Fruit fly (Drosophila melanogaster) whole organism, embryonic: Measurements from ENCODE around the gene Rab18.
A peak's percentile ranks its signal among the peaks of the same experiment; 100 is the strongest.

Experiments used
- ATbp ChIP-seq: fragments of 200-800 bp; sonication (Bioruptor generic); optimal IDR thresholded peaks from 2 replicates; lab custom pipeline; 2017; ENCODE audit warnings: missing biosample characterization, mild to moderate bottlenecking, missing genetic modification characterization, missing genetic modification reagents
- B-H1 ChIP-seq: fragments of 200-800 bp; sonication (Bioruptor generic); IDR thresholded peaks from 3 replicates; pipeline ENCODE4 v1.3.6; 2022; ENCODE audit warnings: missing biosample characterization, missing genetic modification characterization
- CG10462 ChIP-seq: fragments of 200-800 bp; sonication (Bioruptor generic); optimal IDR thresholded peaks from 2 replicates; lab custom pipeline; 2016; ENCODE audit warnings: missing biosample characterization, missing genetic modification characterization
- CG12236 ChIP-seq: fragments of 200-800 bp; sonication (Bioruptor generic); optimal IDR thresholded peaks from 2 replicates; lab custom pipeline; 2016; ENCODE audit warnings: missing biosample characterization, missing genetic modification characterization
- CG12299 ChIP-seq: fragments of 200-800 bp; sonication (Bioruptor generic); optimal IDR thresholded peaks from 2 replicates; lab custom pipeline; 2018; ENCODE audit warnings: missing biosample characterization, mild to moderate bottlenecking, missing genetic modification characterization
- CG12744 ChIP-seq: fragments of 200-800 bp; sonication (Bioruptor generic); optimal IDR thresholded peaks from 2 replicates; lab custom pipeline; 2016; ENCODE audit warnings: missing biosample characterization, missing genetic modification characterization
- CG15073 ChIP-seq: fragments of 200-800 bp; sonication (Bioruptor generic); optimal IDR thresholded peaks from 2 replicates; lab custom pipeline; 2016; ENCODE audit warnings: missing biosample characterization, missing genetic modification characterization
- CG16779 ChIP-seq: fragments of 200-800 bp; sonication (Bioruptor generic); IDR thresholded peaks from 2 replicates; pipeline ENCODE4 v1.3.6; 2022; ENCODE audit warnings: missing biosample characterization, missing genetic modification characterization
- CG17385 ChIP-seq: fragments of 200-800 bp; sonication (Bioruptor generic); optimal IDR thresholded peaks from 3 replicates; lab custom pipeline; 2018; ENCODE audit warnings: missing biosample characterization, mild to moderate bottlenecking, missing genetic modification characterization
- CG3065 ChIP-seq: fragments of 200-800 bp; sonication (Bioruptor generic); optimal IDR thresholded peaks from 2 replicates; lab custom pipeline; 2016; ENCODE audit warnings: missing biosample characterization, missing genetic modification characterization
- CG32767 ChIP-seq: fragments of 200-800 bp; sonication (Bioruptor generic); IDR thresholded peaks from 2 replicates; pipeline ENCODE4 v1.3.6; 2022; ENCODE audit warnings: missing biosample characterization, missing genetic modification characterization
- CG3726 ChIP-seq: fragments of 200-800 bp; sonication (Bioruptor generic); IDR thresholded peaks from 3 replicates; pipeline ENCODE4, ENCODE4 v1.3.6; 2022; ENCODE audit warnings: missing biosample characterization, missing genetic modification characterization
- CG4617 ChIP-seq: fragments of 200-800 bp; sonication (Bioruptor generic); optimal IDR thresholded peaks from 3 replicates; lab custom pipeline; 2016; ENCODE audit warnings: missing biosample characterization, missing genetic modification characterization, borderline replicate concordance
- CG6654 ChIP-seq: fragments of 200-800 bp; sonication (Bioruptor generic); optimal IDR thresholded peaks from 2 replicates; lab custom pipeline; 2017; ENCODE audit warnings: missing biosample characterization, mild to moderate bottlenecking, missing genetic modification characterization
- CG6791 ChIP-seq: fragments of 200-800 bp; sonication (Bioruptor generic); IDR thresholded peaks from 3 replicates; pipeline ENCODE4 v1.3.6; 2022; ENCODE audit warnings: missing biosample characterization, missing genetic modification characterization; ENCODE audit not compliant: partially characterized antibody
- CG7357 ChIP-seq: fragments of 200-800 bp; sonication (Bioruptor generic); IDR thresholded peaks from 3 replicates; pipeline ENCODE4 v1.3.6; 2022; ENCODE audit warnings: missing biosample characterization, missing genetic modification characterization
- CG7556 ChIP-seq: fragments of 200-800 bp; sonication (Bioruptor generic); optimal IDR thresholded peaks from 2 replicates; lab custom pipeline; 2017; ENCODE audit warnings: missing biosample characterization, mild to moderate bottlenecking, missing genetic modification characterization
- CG7928 ChIP-seq: fragments of 200-800 bp; sonication (Bioruptor generic); optimal IDR thresholded peaks from 2 replicates; lab custom pipeline; 2017; ENCODE audit warnings: missing biosample characterization, mild to moderate bottlenecking, missing genetic modification characterization
- CG8478 ChIP-seq: fragments of >200 bp; optimal IDR thresholded peaks from 2 replicates; lab custom pipeline; 2018
- Camta ChIP-seq: fragments of 200-800 bp; sonication (Bioruptor generic); optimal IDR thresholded peaks from 2 replicates; lab custom pipeline; 2016; ENCODE audit warnings: missing biosample characterization, missing genetic modification characterization
- Dp ChIP-seq: fragments of 200-800 bp; sonication (Bioruptor generic); optimal IDR thresholded peaks from 2 replicates; lab custom pipeline; 2018; ENCODE audit warnings: missing biosample characterization, mild to moderate bottlenecking, missing genetic modification characterization, moderate library complexity
- Dref ChIP-seq: fragments of 200-800 bp; sonication (Bioruptor generic); IDR thresholded peaks from 2 replicates; pipeline ENCODE4 v1.3.6; 2022; ENCODE audit warnings: missing biosample characterization, missing genetic modification characterization
- Fer3 ChIP-seq: fragments of 200-800 bp; sonication (Bioruptor generic); optimal IDR thresholded peaks from 2 replicates; lab custom pipeline; 2018; ENCODE audit warnings: missing biosample characterization, mild to moderate bottlenecking, missing genetic modification characterization, moderate library complexity
- Gug ChIP-seq: fragments of 200-800 bp; sonication (Bioruptor generic); IDR thresholded peaks from 4 replicates; pipeline ENCODE4 v1.3.6; 2022; ENCODE audit warnings: missing biosample characterization, missing genetic modification characterization
- HLHmδ ChIP-seq: fragments of 200-800 bp; sonication (Bioruptor generic); optimal IDR thresholded peaks from 2 replicates; lab custom pipeline; 2018; ENCODE audit warnings: missing biosample characterization, mild to moderate bottlenecking, missing genetic modification characterization, moderate library complexity
- Hr51 ChIP-seq, 2 experiments: fragments of 200-800 bp; sonication (Bioruptor generic); optimal IDR thresholded peaks; 2 replicates in 1 of 2; 3 replicates in 1 of 2; lab custom pipeline; 2016 to 2018; ENCODE audit warnings: missing biosample characterization in 2 of 2, missing genetic modification characterization in 2 of 2, mild to moderate bottlenecking in 1 of 2, moderate library complexity in 1 of 2
- MBD-R2 ChIP-seq: fragments of 200-800 bp; sonication (Bioruptor generic); IDR thresholded peaks from 2 replicates; pipeline ENCODE4 v1.3.6; 2022; ENCODE audit warnings: missing biosample characterization, missing genetic modification characterization
- MESR4 ChIP-seq: fragments of 200-800 bp; sonication (Bioruptor generic); optimal IDR thresholded peaks from 2 replicates; lab custom pipeline; 2018; ENCODE audit warnings: missing biosample characterization, mild to moderate bottlenecking, missing genetic modification characterization, moderate library complexity
- Mes4 ChIP-seq: fragments of 200-800 bp; sonication (Bioruptor generic); optimal IDR thresholded peaks from 2 replicates; lab custom pipeline; 2016; ENCODE audit warnings: missing biosample characterization, missing genetic modification characterization
- NK7.1 ChIP-seq: fragments of 200-800 bp; sonication (Bioruptor generic); optimal IDR thresholded peaks from 3 replicates; lab custom pipeline; 2016; ENCODE audit warnings: missing biosample characterization, missing genetic modification characterization
- Oaz ChIP-seq: fragments of 200-800 bp; sonication (Bioruptor generic); IDR thresholded peaks from 2 replicates; pipeline ENCODE4 v1.3.6; 2022; ENCODE audit warnings: missing biosample characterization, missing genetic modification characterization
- Poxn ChIP-seq: fragments of 200-800 bp; sonication (Bioruptor generic); IDR thresholded peaks from 2 replicates; pipeline ENCODE4 v1.3.6; 2022; ENCODE audit warnings: missing biosample characterization, missing genetic modification characterization
- Rx ChIP-seq: fragments of 200-800 bp; sonication (Bioruptor generic); IDR thresholded peaks from 2 replicates; pipeline ENCODE4 v1.3.6; 2022; ENCODE audit warnings: missing biosample characterization, missing genetic modification characterization
- Tbp ChIP-seq: fragments of >200 bp; optimal IDR thresholded peaks from 2 replicates; lab custom pipeline; 2018; ENCODE audit warnings: missing biosample characterization, missing genetic modification characterization
- abd-A ChIP-seq: fragments of 200-800 bp; sonication (Bioruptor generic); optimal IDR thresholded peaks from 3 replicates; lab custom pipeline; 2019; ENCODE audit warnings: missing biosample characterization, mild to moderate bottlenecking, missing genetic modification characterization, moderate library complexity
- br ChIP-seq: fragments of >200 bp; optimal IDR thresholded peaks from 2 replicates; lab custom pipeline; 2017
- chif ChIP-seq, 2 experiments: fragments of 200-800 bp; sonication (Bioruptor generic); optimal IDR thresholded peaks; 3 replicates each; lab custom pipeline; 2016; ENCODE audit warnings: missing biosample characterization in 2 of 2, missing genetic modification characterization in 2 of 2
- chinmo ChIP-seq: fragments of 200-800 bp; sonication (Bioruptor generic); IDR thresholded peaks from 4 replicates; pipeline ENCODE4 v1.3.6; 2022; ENCODE audit warnings: missing biosample characterization, missing genetic modification characterization; ENCODE audit not compliant: partially characterized antibody
- chm ChIP-seq: fragments of 200-800 bp; sonication (Bioruptor generic); IDR thresholded peaks from 2 replicates; pipeline ENCODE4 v1.3.6; 2022; ENCODE audit warnings: missing biosample characterization, missing genetic modification characterization
- ci ChIP-seq: fragments of 200-800 bp; sonication (Bioruptor generic); IDR thresholded peaks from 3 replicates; pipeline ENCODE4 v1.3.6; 2022; ENCODE audit warnings: missing biosample characterization, missing genetic modification characterization
- crol ChIP-seq: fragments of 200-800 bp; sonication (Bioruptor generic); IDR thresholded peaks from 2 replicates; pipeline ENCODE4 v1.3.6; 2022; ENCODE audit warnings: missing biosample characterization, missing genetic modification characterization
- cwo ChIP-seq: fragments of 200-800 bp; sonication (Bioruptor generic); optimal IDR thresholded peaks from 3 replicates; lab custom pipeline; 2017; ENCODE audit warnings: missing biosample characterization, missing genetic modification characterization, mild to moderate bottlenecking, moderate library complexity, missing genetic modification reagents
- danr ChIP-seq: fragments of 200-800 bp; sonication (Bioruptor generic); IDR thresholded peaks from 2 replicates; pipeline ENCODE4 v1.3.6; 2022; ENCODE audit warnings: missing biosample characterization, missing genetic modification characterization
- dm ChIP-seq: fragments of 200-800 bp; sonication (Bioruptor generic); optimal IDR thresholded peaks from 3 replicates; lab custom pipeline; 2016; ENCODE audit warnings: missing biosample characterization, missing genetic modification characterization
- ems ChIP-seq: fragments of 200-800 bp; sonication (Bioruptor generic); optimal IDR thresholded peaks from 3 replicates; lab custom pipeline; 2016; ENCODE audit warnings: missing biosample characterization, missing genetic modification characterization
- hbn ChIP-seq: fragments of 200-800 bp; sonication (Bioruptor generic); IDR thresholded peaks from 2 replicates; pipeline ENCODE4 v1.3.6; 2022; ENCODE audit warnings: missing biosample characterization, missing genetic modification characterization; ENCODE audit not compliant: partially characterized antibody
- her ChIP-seq: fragments of 200-800 bp; sonication (Bioruptor generic); optimal IDR thresholded peaks from 2 replicates; lab custom pipeline; 2016; ENCODE audit warnings: missing biosample characterization, missing genetic modification characterization
- p53 ChIP-seq: fragments of 200-800 bp; sonication (Bioruptor generic); optimal IDR thresholded peaks from 2 replicates; lab custom pipeline; 2016; ENCODE audit warnings: missing biosample characterization, missing genetic modification characterization
- rib ChIP-seq: fragments of 200-800 bp; sonication (Bioruptor generic); IDR thresholded peaks from 2 replicates; pipeline ENCODE4 v1.3.6; 2022; ENCODE audit warnings: missing biosample characterization, missing genetic modification characterization
- salm ChIP-seq: fragments of 200-800 bp; sonication (Bioruptor generic); optimal IDR thresholded peaks from 2 replicates; lab custom pipeline; 2018; ENCODE audit warnings: missing biosample characterization, mild to moderate bottlenecking, missing genetic modification characterization
- sna ChIP-seq: fragments of 200-800 bp; sonication (Bioruptor generic); IDR thresholded peaks from 2 replicates; pipeline ENCODE4 v1.3.6; 2022; ENCODE audit warnings: missing biosample characterization, missing genetic modification characterization; ENCODE audit not compliant: partially characterized antibody
- tna ChIP-seq: fragments of 200-800 bp; sonication (Bioruptor generic); IDR thresholded peaks from 2 replicates; pipeline ENCODE4 v1.3.6; 2022; ENCODE audit warnings: missing biosample characterization, missing genetic modification characterization; ENCODE audit not compliant: partially characterized antibody

The Rab18 gene

dm6 chrX:5705899-5706312 lies 34.3 kb upstream of the Rab18 start (continued):
- TF ChIP-seq tna (no peak), sna (GFP tag; lab: Robert Waterston, UW) (no peak), chm (GFP tag; lab: Robert Waterston, UW) (peak; percentile 83), rib (peak; percentile 90), MBD-R2 (GFP tag; lab: Robert Waterston, UW) (peak; percentile 79), HLHmδ (GFP tag; lab: Kevin White, UChicago) (no peak), ATbp (GFP tag; lab: Kevin White, UChicago) (peak; percentile 85), CG16779 (GFP tag; lab: Robert Waterston, UW) (peak; percentile 89), CG12744 (GFP tag; lab: Kevin White, UChicago) (peak; percentile 55), CG6654 (peak; percentile 22), CG15073 (no peak), dm (GFP tag; lab: Kevin White, UChicago) (no peak), hbn (GFP tag; lab: Robert Waterston, UW) (no peak), p53 (peak; percentile 26), Hr51 (GFP tag; optimal IDR thresholded peaks at IDR 0.05; lab: Kevin White, UChicago) (peak; percentile 35 to 86), NK7.1 (peak; percentile 34), CG32767 (peak; percentile 84), ci (GFP tag; lab: Robert Waterston, UW) (peak; percentile 95), CG10462 (GFP tag; lab: Kevin White, UChicago) (peak; percentile 28), cwo (peak; percentile 89), CG3726 (GFP tag; lab: Robert Waterston, UW) (peak; percentile 87; the same call in 2 of the 3 replicates), Mes4 (GFP tag; lab: Kevin White, UChicago) (no peak), Camta (GFP tag; lab: Kevin White, UChicago) (peak; percentile 63), salm (tag; lab: Kevin White, UChicago) (peak; percentile 71), Gug (GFP tag; lab: Robert Waterston, UW) (peak; percentile 85), Dp (GFP tag; lab: Kevin White, UChicago) (no peak), CG7928 (peak; percentile 58), B-H1 (GFP tag; lab: Robert Waterston, UW) (peak; percentile 89), Fer3 (tag; lab: Kevin White, UChicago) (peak; percentile 86), CG6791 (GFP tag; lab: Robert Waterston, UW) (no peak), ems (peak; percentile 71), CG8478 (lab: Kevin White, UChicago) (no peak), crol (GFP tag; lab: Robert Waterston, UW) (peak; percentile 79), Rx (GFP tag; lab: Robert Waterston, UW) (peak; percentile 85), Oaz (GFP tag; lab: Robert Waterston, UW) (peak; percentile 84), her (GFP tag; lab: Kevin White, UChicago) (peak; percentile 38), danr (peak; percentile 85), CG12236 (no peak), chinmo (GFP tag; lab: Robert Waterston, UW) (0 out of 4 replicates have a peak, but pooled peaks have one; percentile 22), CG7556 (GFP tag; lab: Kevin White, UChicago) (peak; percentile 81), abd-A (tag; lab: Kevin White, UChicago) (no peak), Dref (GFP tag; lab: Robert Waterston, UW) (0 out of 2 replicates have a peak, but pooled peaks have one; percentile 14), CG4617 (GFP tag; lab: Kevin White, UChicago) (peak; percentile 31), CG12299 (tag; lab: Kevin White, UChicago) (peak; percentile 48), CG17385 (peak; percentile 73), Tbp (no peak), chif (GFP tag; optimal IDR thresholded peaks at IDR 0.05; lab: Kevin White, UChicago) (peak; percentile 48 to 76), CG7357 (GFP tag; lab: Robert Waterston, UW) (peak; percentile 86), br (lab: Kevin White, UChicago) (no peak), MESR4 (GFP tag; lab: Kevin White, UChicago) (no peak), CG3065 (no peak), Poxn (peak; percentile 72)
